Fruit fly (Drosophila melanogaster): ENCODE results near the gene ttk.

The ttk gene

dm6 chr3R:31688671-31689642 lies 24.7 kb upstream of the ttk start (continued):
- TF ChIP-seq CG10565 (GFP tag; optimal IDR thresholded peaks at IDR 0.05) (no peak), CG7357 (GFP tag; IDR thresholded peaks at IDR 0.05) (no peak), CG6791 (GFP tag; IDR thresholded peaks at IDR 0.05; ENCODE audit: partially characterized antibody) (peak; percentile 39; the same call in 1 of the 3 replicates), CG17568 (GFP tag; optimal IDR thresholded peaks at IDR 0.05) (no peak), gcm (GFP tag; optimal IDR thresholded peaks at IDR 0.05) (no peak), bbx (GFP tag; IDR thresholded peaks at IDR 0.05; ENCODE audit: partially characterized antibody) (no peak), ac (GFP tag; optimal IDR thresholded peaks at IDR 0.05) (no peak), CG6272 (GFP tag; IDR thresholded peaks at IDR 0.05) (no peak), Dref (GFP tag; IDR thresholded peaks at IDR 0.05) (no peak), prd (optimal IDR thresholded peaks at IDR 0.05) (no peak), prd (GFP tag; IDR thresholded peaks at IDR 0.05) (no peak), CG31441 (GFP tag; IDR thresholded peaks at IDR 0.05) (peak; percentile 31; the same call in 1 of the 2 replicates), pfk (GFP tag; optimal IDR thresholded peaks at IDR 0.05) (peak; percentile 7), CG17829 (tag; optimal IDR thresholded peaks at IDR 0.05) (no peak), Deaf1 (tag; optimal IDR thresholded peaks at IDR 0.05) (peak; percentile 79), CG2120 (GFP tag; optimal IDR thresholded peaks at IDR 0.05) (no peak), CG2129 (GFP tag; IDR thresholded peaks at IDR 0.05; ENCODE audit: partially characterized antibody) (no peak), CG32767 (GFP tag; IDR thresholded peaks at IDR 0.05) (no peak), chm (GFP tag; IDR thresholded peaks at IDR 0.05) (no peak), ab (GFP tag; optimal IDR thresholded peaks at IDR 0.05) (no peak), CG10654 (GFP tag; optimal IDR thresholded peaks at IDR 0.05) (no peak), Gsc (GFP tag; IDR thresholded peaks at IDR 0.05) (no peak), Atf3 (GFP tag; optimal IDR thresholded peaks at IDR 0.05) (no peak), hkb (optimal IDR thresholded peaks at IDR 0.05) (no peak), hkb (GFP tag; IDR thresholded peaks at IDR 0.05) (0 out of 2 replicates have a peak, but pooled peaks have one; percentile 28), kay (GFP tag; optimal IDR thresholded peaks at IDR 0.05) (no peak), CTCF (GFP tag; optimal IDR thresholded peaks at IDR 0.05) (no peak), slp2 (GFP tag; optimal IDR thresholded peaks at IDR 0.05) (no peak), CG14860 (GFP tag; IDR thresholded peaks at IDR 0.05; ENCODE audit: partially characterized antibody) (no peak), jigr1 (GFP tag; IDR thresholded peaks at IDR 0.05) (no peak), Usf (GFP tag; optimal IDR thresholded peaks at IDR 0.05) (no peak), CG10543 (GFP tag; optimal IDR thresholded peaks at IDR 0.05) (peak; percentile 2), CG4617 (GFP tag; optimal IDR thresholded peaks at IDR 0.05; ENCODE audit: borderline replicate concordance) (no peak), stwl (tag; optimal IDR thresholded peaks at IDR 0.05) (no peak), CG14710 (tag; optimal IDR thresholded peaks at IDR 0.05) (no peak), CG15073 (GFP tag; optimal IDR thresholded peaks at IDR 0.05) (no peak), CG11560 (tag; IDR thresholded peaks at IDR 0.05) (no peak), dmrt11E (tag; optimal IDR thresholded peaks at IDR 0.05) (no peak), twi (tag; optimal IDR thresholded peaks at IDR 0.05) (peak; percentile 51), CG12391 (tag; optimal IDR thresholded peaks at IDR 0.05) (peak; percentile 16), sob (GFP tag; IDR thresholded peaks at IDR 0.05) (no peak), CG5180 (GFP tag; optimal IDR thresholded peaks at IDR 0.05) (peak; percentile 14), CG17802 (tag; optimal IDR thresholded peaks at IDR 0.05) (no peak), mld (GFP tag; IDR thresholded peaks at IDR 0.05; ENCODE audit: partially characterized antibody) (no peak), lov (optimal IDR thresholded peaks at IDR 0.05) (no peak), lov (GFP tag; IDR thresholded peaks at IDR 0.05) (peak; percentile 63; the same call in 1 of the 3 replicates), CG18262 (tag; optimal IDR thresholded peaks at IDR 0.05) (peak; percentile 30), CG13775 (GFP tag; optimal IDR thresholded peaks at IDR 0.05) (no peak), D (optimal IDR thresholded peaks at IDR 0.05) (peak; percentile 2), D (GFP tag; optimal IDR thresholded peaks at IDR 0.05) (no peak)

Data from whole organism, embryonic.